Fruit fly (Drosophila melanogaster) whole organism, pupa: ENCODE results near the gene TBC1D5.

Experiments used
- CG12605 ChIP-seq: fragments of 200-800 bp; sonication (Bioruptor generic); IDR thresholded peaks from 2 replicates; pipeline ENCODE4 v1.3.6; 2022; ENCODE audit warnings: missing biosample characterization, missing genetic modification characterization
- CG13204 ChIP-seq: fragments of 200-800 bp; sonication (Bioruptor generic); optimal IDR thresholded peaks from 2 replicates; lab custom pipeline; 2018; ENCODE audit warnings: missing biosample characterization, mild to moderate bottlenecking, missing genetic modification characterization, moderate library complexity
- CG14655 ChIP-seq: fragments of 200-800 bp; sonication (Bioruptor generic); optimal IDR thresholded peaks from 3 replicates; lab custom pipeline; 2017; ENCODE audit warnings: mild to moderate bottlenecking, missing biosample characterization, missing genetic modification reagents, missing genetic modification characterization
- CG32121 ChIP-seq: fragments of 200-800 bp; sonication (Bioruptor generic); IDR thresholded peaks from 2 replicates; pipeline ENCODE4 v1.3.6; 2022; ENCODE audit warnings: missing biosample characterization, missing genetic modification characterization
- CG8301 ChIP-seq: fragments of 200-800 bp; sonication (Bioruptor generic); optimal IDR thresholded peaks from 2 replicates; lab custom pipeline; 2018; ENCODE audit warnings: missing biosample characterization, mild to moderate bottlenecking, missing genetic modification characterization
- EcR ChIP-seq: fragments of 200-800 bp; sonication (Bioruptor generic); optimal IDR thresholded peaks from 3 replicates; lab custom pipeline; 2019; ENCODE audit warnings: missing biosample characterization, missing genetic modification characterization, mild to moderate bottlenecking, moderate library complexity, missing genetic modification reagents
- Ets98B ChIP-seq: fragments of 200-800 bp; sonication (Bioruptor generic); IDR thresholded peaks from 2 replicates; pipeline ENCODE4 v1.3.6; 2022; ENCODE audit warnings: missing biosample characterization, missing genetic modification characterization
- Pif1B ChIP-seq: fragments of 200-800 bp; sonication (Bioruptor generic); optimal IDR thresholded peaks from 3 replicates; lab custom pipeline; 2016; ENCODE audit warnings: missing biosample characterization, missing genetic modification characterization
- fd96Ca ChIP-seq: fragments of 200-800 bp; sonication (Bioruptor generic); IDR thresholded peaks from 3 replicates; pipeline ENCODE4 v1.3.6; 2022; ENCODE audit warnings: missing biosample characterization, missing genetic modification characterization
- rn ChIP-seq: fragments of 200-800 bp; sonication (Bioruptor generic); IDR thresholded peaks from 2 replicates; pipeline ENCODE4 v1.3.6; 2022; ENCODE audit warnings: missing biosample characterization, missing genetic modification characterization

- no peak for TF ChIP-seq rn
- no peak for TF ChIP-seq EcR (GFP tag; lab: Kevin White, UChicago)
- no peak for TF ChIP-seq CG8301 (tag; lab: Kevin White, UChicago)
- no peak for TF ChIP-seq CG32121
- TF ChIP-seq CG13204 (GFP tag; lab: Kevin White, UChicago): no peak
- TF ChIP-seq fd96Ca (GFP tag; lab: Robert Waterston, UW): no peak
- TF ChIP-seq CG14655 (GFP tag; lab: Kevin White, UChicago): no peak
- TF ChIP-seq CG12605 (GFP tag; lab: Robert Waterston, UW): no peak
- no peak for TF ChIP-seq Pif1B (GFP tag; lab: Kevin White, UChicago)
- TF ChIP-seq Ets98B (GFP tag; lab: Robert Waterston, UW): no peak
Observed at dm6 chr3R:13279419-13279818, 7.6 kb upstream of the TBC1D5 start, which contains the start of gene CG8630.
